Worm (Caenorhabditis elegans): ENCODE results near the gene R04A9.6.

R04A9.6 gene

DNA sequence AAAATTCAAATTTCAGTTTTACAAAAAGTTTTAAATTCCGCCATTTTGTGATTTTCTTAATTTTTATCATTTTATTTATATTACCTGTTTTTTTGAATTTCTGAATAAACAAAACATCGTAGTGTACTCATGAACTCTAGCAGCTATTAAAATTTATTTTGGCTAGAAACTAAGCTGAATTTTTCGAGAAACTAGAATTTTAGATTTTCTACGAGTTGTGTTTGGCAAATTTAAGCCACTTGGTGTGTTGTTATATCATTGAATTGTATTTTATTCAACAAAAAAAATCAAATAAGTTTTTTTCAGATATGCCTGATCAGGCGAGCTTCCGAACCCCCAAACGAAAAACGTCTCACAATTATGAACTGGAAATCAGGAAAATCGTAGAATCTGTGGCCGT is at the start of gene R04A9.6:
TSS of gene R04A9.6 (plus strand) at position 301 of the 400 bp plus-strand sequence.
- TF ChIP-seq unc-62 (GFP tag; optimal IDR thresholded peaks at IDR 0.05) (no peak), elt-1 (tag; optimal IDR thresholded peaks at IDR 0.05; ENCODE audit: borderline replicate concordance, insufficient read depth) (no peak), flh-1 (GFP tag; optimal IDR thresholded peaks at IDR 0.05) (no peak), nhr-76 (tag; optimal IDR thresholded peaks at IDR 0.05) (no peak), zip-8 (tag; optimal IDR thresholded peaks at IDR 0.05) (no peak), lin-32 (GFP tag; optimal IDR thresholded peaks at IDR 0.05) (no peak), pha-4 (tag; optimal IDR thresholded peaks at IDR 0.05) (no peak), unc-39 (tag; optimal IDR thresholded peaks at IDR 0.05) (no peak), ces-1 (GFP tag; optimal IDR thresholded peaks at IDR 0.05) (no peak), ceh-83 (GFP tag; optimal IDR thresholded peaks at IDR 0.05) (no peak), hlh-1 (tag; optimal IDR thresholded peaks at IDR 0.05) (no peak), snpc-4 (tag; optimal IDR thresholded peaks at IDR 0.05) (no peak), mls-2 (tag; optimal IDR thresholded peaks at IDR 0.05) (no peak), nhr-12 (tag; optimal IDR thresholded peaks at IDR 0.05) (no peak), ztf-11 (tag; optimal IDR thresholded peaks at IDR 0.05) (no peak), ceh-39 (tag; optimal IDR thresholded peaks at IDR 0.05) (no peak), mab-5 (tag; optimal IDR thresholded peaks at IDR 0.05) (no peak), ceh-43 (GFP tag; optimal IDR thresholded peaks at IDR 0.05) (no peak), lin-13 (tag; optimal IDR thresholded peaks at IDR 0.05) (no peak), drap-1 (GFP tag; optimal IDR thresholded peaks at IDR 0.05) (no peak)

DNA sequence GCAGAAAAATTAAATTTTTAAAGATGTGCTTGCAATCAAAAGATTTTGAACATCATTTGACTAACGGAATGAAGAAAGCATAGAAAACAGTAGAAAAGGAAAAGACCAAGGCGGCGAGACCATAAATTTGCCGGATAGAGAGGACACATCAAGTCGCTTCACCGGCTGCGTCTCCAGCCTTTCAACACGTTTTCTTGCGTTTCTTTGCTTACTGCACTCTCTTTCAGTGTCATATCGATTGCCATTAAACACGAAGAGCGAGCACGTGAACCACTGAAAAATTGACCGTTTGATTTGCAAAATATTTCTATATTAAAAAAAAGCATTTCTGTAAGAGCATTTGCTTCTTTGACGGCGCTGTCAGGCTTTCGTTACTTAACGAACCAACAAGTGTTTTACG is 49.2 kb upstream of the R04A9.6 start:
- TF ChIP-seq mep-1 (tag; optimal IDR thresholded peaks at IDR 0.05) (peak; percentile 2), unc-120 (tag; optimal IDR thresholded peaks at IDR 0.05; ENCODE audit: poor library complexity, severe bottlenecking) (peak; percentile 38), hlh-1 (tag; optimal IDR thresholded peaks at IDR 0.05) (no peak), ces-1 (GFP tag; optimal IDR thresholded peaks at IDR 0.05) (peak; percentile 12)

DNA sequence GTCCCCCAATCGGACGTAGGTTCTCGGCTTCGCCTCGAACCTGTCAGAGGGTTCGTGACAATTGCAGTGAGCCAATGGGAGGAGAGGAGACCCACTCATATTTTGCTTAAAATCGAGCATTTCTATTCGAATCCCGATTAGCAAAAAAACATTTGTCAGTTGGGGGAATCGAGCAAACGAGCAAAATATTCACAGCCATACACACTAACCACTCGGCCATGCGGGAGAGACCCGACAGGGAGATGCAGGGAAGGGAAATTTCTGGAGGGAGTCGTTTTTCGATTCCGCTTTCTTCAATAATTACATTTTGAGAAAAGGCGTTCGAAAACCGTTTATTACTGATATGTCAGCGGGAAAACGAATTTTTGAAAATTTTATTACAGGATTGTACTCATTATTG is 46.0 kb upstream of the R04A9.6 start:
- TF ChIP-seq sptf-1 (tag; optimal IDR thresholded peaks at IDR 0.05): peak; percentile 8

DNA sequence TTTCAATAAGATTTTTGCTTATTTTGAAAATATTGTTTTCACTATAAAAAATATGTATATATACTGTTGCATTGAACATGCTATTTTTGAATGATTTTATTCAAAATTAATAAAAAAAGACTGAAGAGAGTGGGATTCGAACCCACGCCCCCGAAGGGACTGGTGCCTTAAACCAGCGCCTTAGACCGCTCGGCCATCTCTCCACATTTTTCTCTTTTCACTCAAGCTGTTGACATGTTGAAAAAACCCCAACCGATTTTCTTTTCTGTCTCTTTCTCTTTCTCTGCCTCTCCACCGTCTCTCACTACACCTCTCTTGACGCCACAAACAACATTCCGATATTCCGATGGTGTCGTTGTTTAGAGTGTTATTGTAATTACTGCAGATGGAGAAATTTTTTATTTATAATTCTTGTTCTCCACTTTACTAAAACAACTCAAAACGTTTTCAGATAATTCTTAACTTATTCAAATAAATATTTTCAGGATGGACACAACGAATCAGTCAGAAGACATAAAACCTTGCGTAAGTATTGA is 44.2 kb upstream of the R04A9.6 start, which contains the start of gene sor-3:
TSS of gene sor-3 (plus strand) at position 486 of the 536 bp plus-strand sequence.
- TF ChIP-seq unc-120 (tag; optimal IDR thresholded peaks at IDR 0.05; ENCODE audit: poor library complexity, severe bottlenecking): peak; percentile 97
- peak; percentile 62 for TF ChIP-seq nhr-28 (tag; optimal IDR thresholded peaks at IDR 0.05)
- TF ChIP-seq ceh-83 (GFP tag; optimal IDR thresholded peaks at IDR 0.05): peak; percentile 89
- peak; percentile 51 for TF ChIP-seq lsy-2 (tag; optimal IDR thresholded peaks at IDR 0.05)
- no peak for TF ChIP-seq snpc-4 (tag; optimal IDR thresholded peaks at IDR 0.05)
- peak; percentile 92 for TF ChIP-seq mls-2 (tag; optimal IDR thresholded peaks at IDR 0.05)
- TF ChIP-seq tbx-8 (GFP tag; optimal IDR thresholded peaks at IDR 0.05): peak; percentile 74
- TF ChIP-seq nhr-237 (tag; optimal IDR thresholded peaks at IDR 0.05): peak; percentile 92
- peak; percentile 88 for TF ChIP-seq M03D4.4 (tag; optimal IDR thresholded peaks at IDR 0.05)
- peak; percentile 88 for TF ChIP-seq drap-1 (GFP tag; optimal IDR thresholded peaks at IDR 0.05)
- TF ChIP-seq elt-3 (tag; optimal IDR thresholded peaks at IDR 0.05): no peak
- peak; percentile 86 for TF ChIP-seq ceh-43 (GFP tag; optimal IDR thresholded peaks at IDR 0.05)
- peak; percentile 50 for TF ChIP-seq flh-1 (GFP tag; optimal IDR thresholded peaks at IDR 0.05)
- peak; percentile 51 for TF ChIP-seq hlh-1 (tag; optimal IDR thresholded peaks at IDR 0.05)
- peak; percentile 68 for TF ChIP-seq ceh-39 (tag; optimal IDR thresholded peaks at IDR 0.05)
- peak; percentile 82 for TF ChIP-seq cnd-1 (tag; optimal IDR thresholded peaks at IDR 0.05)
- TF ChIP-seq unc-39 (tag; optimal IDR thresholded peaks at IDR 0.05): no peak
- TF ChIP-seq lin-32 (GFP tag; optimal IDR thresholded peaks at IDR 0.05): peak; percentile 88
- TF ChIP-seq sem-2 (GFP tag; optimal IDR thresholded peaks at IDR 0.05): peak; percentile 66
- TF ChIP-seq mab-5 (tag; optimal IDR thresholded peaks at IDR 0.05): peak; percentile 71
- TF ChIP-seq ces-1 (GFP tag; optimal IDR thresholded peaks at IDR 0.05): peak; percentile 66
- TF ChIP-seq elt-1 (tag; optimal IDR thresholded peaks at IDR 0.05; ENCODE audit: borderline replicate concordance, insufficient read depth): peak; percentile 13
- TF ChIP-seq nhr-12 (tag; optimal IDR thresholded peaks at IDR 0.05): no peak
- TF ChIP-seq blmp-1 (tag; optimal IDR thresholded peaks at IDR 0.05): no peak
- peak; percentile 53 for TF ChIP-seq pha-4 (tag; optimal IDR thresholded peaks at IDR 0.05)
- peak; percentile 56 for TF ChIP-seq lin-13 (tag; optimal IDR thresholded peaks at IDR 0.05)
- no peak for TF ChIP-seq ztf-11 (tag; optimal IDR thresholded peaks at IDR 0.05)
- no peak for TF ChIP-seq nhr-2 (tag; optimal IDR thresholded peaks at IDR 0.05)
- TF ChIP-seq ham-2 (GFP tag; optimal IDR thresholded peaks at IDR 0.05): peak; percentile 71
- peak; percentile 96 for TF ChIP-seq sptf-1 (tag; optimal IDR thresholded peaks at IDR 0.05)
- no peak for TF ChIP-seq zip-8 (tag; optimal IDR thresholded peaks at IDR 0.05)
- peak; percentile 6 for TF ChIP-seq unc-62 (GFP tag; optimal IDR thresholded peaks at IDR 0.05)
- peak; percentile 77 for TF ChIP-seq mep-1 (tag; optimal IDR thresholded peaks at IDR 0.05)
- peak; percentile 80 for TF ChIP-seq bed-3 (GFP tag; optimal IDR thresholded peaks at IDR 0.05)
- TF ChIP-seq nhr-76 (tag; optimal IDR thresholded peaks at IDR 0.05): no peak
